Worm (Caenorhabditis elegans): Measurements from ENCODE around the gene rle-1.

DNA sequence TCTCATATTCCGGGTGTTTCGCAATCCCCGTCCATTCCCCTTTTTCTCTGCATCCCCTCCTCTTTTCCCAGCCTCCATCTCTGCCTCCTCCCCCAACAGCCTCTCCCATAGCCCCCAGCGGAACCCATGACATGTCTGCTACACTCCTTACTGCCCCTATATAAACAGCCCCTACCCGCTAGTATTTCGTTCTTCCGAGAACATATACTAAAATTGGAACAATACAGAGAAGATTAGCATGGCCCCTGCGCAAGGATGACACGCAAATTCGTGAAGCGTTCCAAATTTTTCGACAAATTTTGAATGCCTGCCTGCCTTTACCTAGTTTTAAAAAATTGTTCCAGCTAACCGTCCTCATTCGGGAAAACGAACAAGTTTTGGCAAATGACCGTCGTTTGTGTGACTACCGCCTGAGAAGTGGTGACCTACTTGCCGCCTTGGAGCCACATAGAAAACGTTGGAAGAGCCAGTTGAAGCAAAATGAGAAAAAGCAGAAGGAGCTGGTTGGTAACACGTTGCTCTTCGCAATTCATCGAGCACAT lies 53.5 kb downstream of the rle-1 start:
- peak; percentile 87 for TF ChIP-seq ceh-13 (GFP tag; optimal IDR thresholded peaks at IDR 0.05)
- no peak for TF ChIP-seq ama-1 (optimal IDR thresholded peaks at IDR 0.05)
- peak; percentile 97 for TF ChIP-seq F13C5.2 (tag; optimal IDR thresholded peaks at IDR 0.05)
- peak; percentile 99 for TF ChIP-seq hmg-4 (GFP tag; optimal IDR thresholded peaks at IDR 0.05)
- TF ChIP-seq ets-7 (tag; optimal IDR thresholded peaks at IDR 0.05), result peak; percentile 84
- TF ChIP-seq aly-1 (tag; optimal IDR thresholded peaks at IDR 0.05), result peak; percentile 96
- TF ChIP-seq flt-1 (GFP tag; IDR thresholded peaks at IDR 0.05), result peak; percentile 86
- TF ChIP-seq scrt-1 (GFP tag; IDR thresholded peaks at IDR 0.05), result peak; percentile 96
- peak; percentile 95 for TF ChIP-seq sea-1 (GFP tag; conservative IDR thresholded peaks at IDR 0.05)
- TF ChIP-seq tbx-11 (GFP tag; IDR thresholded peaks at IDR 0.05), result peak; percentile 94
- TF ChIP-seq pes-1 (GFP tag; IDR thresholded peaks at IDR 0.05), result peak; percentile 93
- peak; percentile 94 for TF ChIP-seq B0310.2 (tag; optimal IDR thresholded peaks at IDR 0.05)

Measured in whole organism, early embryonic.